Worm (Caenorhabditis elegans) whole organism, mixed stage, embryonic: ENCODE results near the gene phg-1.

ENCODE experiments used
- pha-4 ChIP-seq: fragments of 150-350 bp; optimal IDR thresholded peaks from 2 replicates; lab custom pipeline; 2018; ENCODE audit warnings: missing biosample characterization, missing genetic modification reagents, missing genetic modification characterization
- snpc-4 ChIP-seq: fragments of 150-350 bp; optimal IDR thresholded peaks from 2 replicates; lab custom pipeline; 2014; ENCODE audit warnings: missing biosample characterization, missing genetic modification characterization
- sptf-1 ChIP-seq: sonication (generic microtip); optimal IDR thresholded peaks from 2 replicates; lab custom pipeline; 2017; ENCODE audit warnings: mild to moderate bottlenecking, missing genetic modification characterization, moderate library complexity, missing compliant biosample characterization
- unc-39 ChIP-seq: fragments of 150-350 bp; optimal IDR thresholded peaks from 2 replicates; lab custom pipeline; 2014; ENCODE audit warnings: missing biosample characterization, missing genetic modification characterization

- no peak for TF ChIP-seq snpc-4 (tag; lab: Kevin White, UChicago)
- no peak for TF ChIP-seq unc-39 (tag; lab: Kevin White, UChicago)
- no peak for TF ChIP-seq pha-4 (tag; lab: Kevin White, UChicago)
- no peak for TF ChIP-seq sptf-1 (tag; lab: Kevin White, UChicago)
These were observed 3.0 kb upstream of the phg-1 start, which contains the start of gene F27E5.9 for ce11 chrII:10134285-10134995.
